Worm (Caenorhabditis elegans) whole organism, L1 larva: Measurements from ENCODE around the gene rme-6.

Experiments
- egl-27 ChIP-seq, 2 experiments: fragments of 150-350 bp in 1 of 2; sonication (generic microtip); optimal IDR thresholded peaks; 3 replicates each; lab custom pipeline; 2017 to 2018; ENCODE audit warnings: missing biosample characterization in 2 of 2, missing genetic modification characterization in 2 of 2, missing genetic modification reagents in 2 of 2
- elt-3 ChIP-seq, 6 experiments: fragments of 150-350 bp in 1 of 6; sonication (generic microtip); optimal IDR thresholded peaks; 2 replicates each; lab custom pipeline; 2017 to 2018; ENCODE audit warnings: missing biosample characterization in 6 of 6, missing genetic modification characterization in 6 of 6, inconsistent platforms in 1 of 6

ce11 chrX:1093154-1093553 is 3.8 kb upstream of the rme-6 start:
- TF ChIP-seq egl-27 (tag; optimal IDR thresholded peaks at IDR 0.05; lab: Kevin White, UChicago) (peak; percentile 80 to 92), elt-3 (tag; optimal IDR thresholded peaks at IDR 0.05; lab: Kevin White, UChicago) (peak in 2 of 6 experiments; percentile 56 to 84)
